Worm (Caenorhabditis elegans) whole organism, mixed stage, embryonic: Measurements from ENCODE around the gene T10C6.10.

ENCODE experiments used
- M03D4.4 ChIP-seq: sonication (generic microtip); optimal IDR thresholded peaks from 2 replicates; lab custom pipeline; 2017; ENCODE audit warnings: mild to moderate bottlenecking, missing genetic modification characterization, missing compliant biosample characterization
- bed-3 ChIP-seq: fragments of 200-800 bp; sonication (Bioruptor generic); optimal IDR thresholded peaks from 3 replicates; lab custom pipeline; 2018; ENCODE audit warnings: mild to moderate bottlenecking, missing genetic modification characterization, moderate library complexity, missing compliant biosample characterization
- blmp-1 ChIP-seq: fragments of 150-350 bp; optimal IDR thresholded peaks from 2 replicates; lab custom pipeline; 2014; ENCODE audit warnings: missing biosample characterization, missing genetic modification characterization
- ceh-39 ChIP-seq: fragments of 150-350 bp; optimal IDR thresholded peaks from 2 replicates; lab custom pipeline; 2014; ENCODE audit warnings: missing biosample characterization, missing genetic modification characterization
- ceh-43 ChIP-seq: fragments of 200-800 bp; sonication (Bioruptor generic); optimal IDR thresholded peaks from 2 replicates; lab custom pipeline; 2018; ENCODE audit warnings: mild to moderate bottlenecking, missing genetic modification characterization, moderate library complexity, missing compliant biosample characterization
- ceh-83 ChIP-seq: fragments of 200-800 bp; sonication (Bioruptor generic); optimal IDR thresholded peaks from 2 replicates; lab custom pipeline; 2018; ENCODE audit warnings: mild to moderate bottlenecking, missing genetic modification characterization, missing compliant biosample characterization
- cnd-1 ChIP-seq: fragments of 200-800 bp; sonication (Bioruptor generic); optimal IDR thresholded peaks from 2 replicates; lab custom pipeline; 2018; ENCODE audit warnings: mild to moderate bottlenecking, missing genetic modification characterization, missing compliant biosample characterization
- drap-1 ChIP-seq: fragments of 200-800 bp; sonication (Bioruptor generic); optimal IDR thresholded peaks from 3 replicates; lab custom pipeline; 2018; ENCODE audit warnings: mild to moderate bottlenecking, missing genetic modification characterization, missing compliant biosample characterization
- elt-1 ChIP-seq: sonication (generic microtip); optimal IDR thresholded peaks from 2 replicates; lab custom pipeline; 2017; ENCODE audit warnings: missing genetic modification characterization, mild to moderate bottlenecking, missing compliant biosample characterization, antibody characterized with exemption, moderate library complexity, borderline replicate concordance; ENCODE audit not compliant: insufficient read depth
- elt-3 ChIP-seq: fragments of 150-350 bp; optimal IDR thresholded peaks from 2 replicates; lab custom pipeline; 2014; ENCODE audit warnings: missing biosample characterization, missing genetic modification characterization
- flh-1 ChIP-seq: fragments of 200-800 bp; sonication (Bioruptor generic); optimal IDR thresholded peaks from 2 replicates; lab custom pipeline; 2018; ENCODE audit warnings: mild to moderate bottlenecking, missing genetic modification characterization, moderate library complexity, missing compliant biosample characterization
- ham-2 ChIP-seq: fragments of 200-800 bp; sonication (Bioruptor generic); optimal IDR thresholded peaks from 2 replicates; lab custom pipeline; 2018; ENCODE audit warnings: mild to moderate bottlenecking, missing genetic modification characterization, missing compliant biosample characterization
- hlh-1 ChIP-seq: fragments of 150-350 bp; optimal IDR thresholded peaks from 2 replicates; lab custom pipeline; 2014; ENCODE audit warnings: missing biosample characterization, missing genetic modification reagents, missing genetic modification characterization
- lin-13 ChIP-seq: fragments of 150-350 bp; optimal IDR thresholded peaks from 2 replicates; lab custom pipeline; 2014; ENCODE audit warnings: missing biosample characterization, missing genetic modification characterization
- lsy-2 ChIP-seq: fragments of 150-350 bp; optimal IDR thresholded peaks from 2 replicates; lab custom pipeline; 2014; ENCODE audit warnings: missing biosample characterization, missing genetic modification characterization
- mab-5 ChIP-seq: fragments of 150-350 bp; optimal IDR thresholded peaks from 2 replicates; lab custom pipeline; 2014; ENCODE audit warnings: missing biosample characterization, missing genetic modification characterization
- mep-1 ChIP-seq: fragments of 150-350 bp; optimal IDR thresholded peaks from 2 replicates; lab custom pipeline; 2017; ENCODE audit warnings: missing biosample characterization, missing genetic modification reagents, missing genetic modification characterization, inconsistent platforms
- mls-2 ChIP-seq: sonication (generic microtip); optimal IDR thresholded peaks from 2 replicates; lab custom pipeline; 2016; ENCODE audit warnings: mild to moderate bottlenecking, missing genetic modification characterization, moderate library complexity, missing compliant biosample characterization
- nhr-2 ChIP-seq: fragments of 150-350 bp; optimal IDR thresholded peaks from 2 replicates; lab custom pipeline; 2014; ENCODE audit warnings: missing biosample characterization, missing genetic modification characterization
- nhr-237 ChIP-seq: fragments of 150-350 bp; optimal IDR thresholded peaks from 2 replicates; lab custom pipeline; 2014; ENCODE audit warnings: missing biosample characterization, missing genetic modification characterization
- nhr-28 ChIP-seq: fragments of 150-350 bp; optimal IDR thresholded peaks from 2 replicates; lab custom pipeline; 2014; ENCODE audit warnings: missing biosample characterization, missing genetic modification characterization
- nhr-76 ChIP-seq: sonication (generic microtip); optimal IDR thresholded peaks from 2 replicates; lab custom pipeline; 2017; ENCODE audit warnings: missing biosample characterization, missing genetic modification characterization
- pha-4 ChIP-seq: fragments of 150-350 bp; optimal IDR thresholded peaks from 2 replicates; lab custom pipeline; 2018; ENCODE audit warnings: missing biosample characterization, missing genetic modification reagents, missing genetic modification characterization
- sem-2 ChIP-seq: fragments of 200-800 bp; sonication (Bioruptor generic); optimal IDR thresholded peaks from 2 replicates; lab custom pipeline; 2018; ENCODE audit warnings: mild to moderate bottlenecking, missing genetic modification characterization, missing compliant biosample characterization
- snpc-4 ChIP-seq: fragments of 150-350 bp; optimal IDR thresholded peaks from 2 replicates; lab custom pipeline; 2014; ENCODE audit warnings: missing biosample characterization, missing genetic modification characterization
- sptf-1 ChIP-seq: sonication (generic microtip); optimal IDR thresholded peaks from 2 replicates; lab custom pipeline; 2017; ENCODE audit warnings: mild to moderate bottlenecking, missing genetic modification characterization, moderate library complexity, missing compliant biosample characterization
- tbx-8 ChIP-seq: fragments of 200-800 bp; sonication (Bioruptor generic); optimal IDR thresholded peaks from 2 replicates; lab custom pipeline; 2018; ENCODE audit warnings: mild to moderate bottlenecking, missing genetic modification characterization, moderate library complexity, missing compliant biosample characterization
- unc-39 ChIP-seq: fragments of 150-350 bp; optimal IDR thresholded peaks from 2 replicates; lab custom pipeline; 2014; ENCODE audit warnings: missing biosample characterization, missing genetic modification characterization
- unc-62 ChIP-seq: fragments of 150-350 bp; optimal IDR thresholded peaks from 2 replicates; lab custom pipeline; 2014; ENCODE audit warnings: missing biosample characterization, missing genetic modification reagents, missing genetic modification characterization
- zip-8 ChIP-seq: fragments of 150-350 bp; optimal IDR thresholded peaks from 2 replicates; lab custom pipeline; 2014; ENCODE audit warnings: missing biosample characterization, missing genetic modification characterization
- ztf-11 ChIP-seq: fragments of 150-350 bp; optimal IDR thresholded peaks from 2 replicates; lab custom pipeline; 2014; ENCODE audit warnings: missing biosample characterization, missing genetic modification characterization

T10C6.10 gene

ce11 chrV:16041412-16041811 is 5.2 kb downstream of the T10C6.10 start:
- TF ChIP-seq unc-39: no peak
- no peak for TF ChIP-seq mls-2 (tag; lab: Kevin White, UChicago)
- TF ChIP-seq M03D4.4 (tag; lab: Kevin White, UChicago): no peak
- TF ChIP-seq nhr-237: no peak
- no peak for TF ChIP-seq sptf-1 (tag; lab: Kevin White, UChicago)
- no peak for TF ChIP-seq mep-1 (tag; lab: Kevin White, UChicago)
- no peak for TF ChIP-seq flh-1
- TF ChIP-seq snpc-4 (tag; lab: Kevin White, UChicago): no peak
- no peak for TF ChIP-seq sem-2 (GFP tag; lab: Kevin White, UChicago)
- no peak for TF ChIP-seq cnd-1
- TF ChIP-seq zip-8 (tag; lab: Kevin White, UChicago): peak; percentile 94
- TF ChIP-seq mab-5 (tag; lab: Kevin White, UChicago): no peak
- TF ChIP-seq ceh-39 (tag; lab: Kevin White, UChicago): peak; percentile 11
- no peak for TF ChIP-seq unc-62
- no peak for TF ChIP-seq nhr-28 (tag; lab: Kevin White, UChicago)
- no peak for TF ChIP-seq nhr-2
- TF ChIP-seq ceh-83 (GFP tag; lab: Kevin White, UChicago): no peak
- no peak for TF ChIP-seq lsy-2 (tag; lab: Kevin White, UChicago)
- TF ChIP-seq, all 35 proteins: peak for 2

- TF ChIP-seq cnd-1 (peak; percentile 39), sptf-1 (tag; lab: Kevin White, UChicago) (peak; percentile 22)
- TF ChIP-seq, all 35 proteins: peak for 2; not testable (repeated sequence) for 33
Observed at ce11 chrV:16041925-16042742, 5.9 kb downstream of the T10C6.10 start, which contains the start of the genes his-2 and his-1. Gene his-2 (minus strand): TSS chrV:16042283. Gene his-1 (plus strand): TSS chrV:16042520.

- TF ChIP-seq nhr-2: no peak
- peak; percentile 9 for TF ChIP-seq sem-2 (GFP tag; lab: Kevin White, UChicago)
- peak; percentile 24 for TF ChIP-seq zip-8 (tag; lab: Kevin White, UChicago)
Observed at ce11 chrV:16042743-16043014, 6.5 kb downstream of the T10C6.10 start.

- TF ChIP-seq ztf-11 (tag; lab: Kevin White, UChicago) (no peak), M03D4.4 (tag; lab: Kevin White, UChicago) (no peak), elt-3 (tag; lab: Kevin White, UChicago) (no peak), tbx-8 (GFP tag; lab: Kevin White, UChicago) (no peak), hlh-1 (no peak), ceh-39 (tag; lab: Kevin White, UChicago) (no peak), elt-1 (tag; lab: Kevin White, UChicago) (no peak), ceh-83 (GFP tag; lab: Kevin White, UChicago) (no peak), drap-1 (GFP tag; lab: Kevin White, UChicago) (no peak), lin-13 (no peak)
Observed at ce11 chrV:16043686-16044085, 7.5 kb downstream of the T10C6.10 start.

ce11 chrV:16045837-16046236 is 9.6 kb downstream of the T10C6.10 start, which contains the start of gene T10C6.15:
Gene T10C6.15 (minus strand): TSS chrV:16045940.
- TF ChIP-seq pha-4 (no peak), nhr-76 (no peak), M03D4.4 (tag; lab: Kevin White, UChicago) (no peak), unc-62 (no peak), ham-2 (no peak)

- TF ChIP-seq pha-4: no peak
- no peak for TF ChIP-seq cnd-1
- no peak for TF ChIP-seq nhr-76
- TF ChIP-seq drap-1 (GFP tag; lab: Kevin White, UChicago): no peak
- TF ChIP-seq bed-3 (GFP tag; lab: Kevin White, UChicago): no peak
- TF ChIP-seq sptf-1 (tag; lab: Kevin White, UChicago): no peak
- no peak for TF ChIP-seq ham-2
- TF ChIP-seq blmp-1 (tag; lab: Kevin White, UChicago): no peak
- TF ChIP-seq ceh-43 (GFP tag; lab: Kevin White, UChicago): no peak
Observed at ce11 chrV:16046573-16046972, 10.4 kb downstream of the T10C6.10 start, which contains the start of gene ZK285.2. Gene ZK285.2 (plus strand): TSS chrV:16046873.
